Fruit fly (Drosophila melanogaster) whole organism, embryonic: ENCODE data around the gene fry.

ENCODE experiments used
- ATbp ChIP-seq: fragments of 200-800 bp; sonication (Bioruptor generic); optimal IDR thresholded peaks from 2 replicates; lab custom pipeline; 2017; ENCODE audit warnings: missing biosample characterization, mild to moderate bottlenecking, missing genetic modification characterization, missing genetic modification reagents
- Antp ChIP-seq: fragments of 200-800 bp; sonication (Bioruptor generic); optimal IDR thresholded peaks from 3 replicates; lab custom pipeline; 2016; ENCODE audit warnings: missing biosample characterization, missing genetic modification characterization
- Awh ChIP-seq: fragments of 200-800 bp; sonication (Bioruptor generic); IDR thresholded peaks from 2 replicates; pipeline ENCODE4, ENCODE4 v1.3.6; 2022; ENCODE audit warnings: missing biosample characterization, missing genetic modification characterization
- Bgb ChIP-seq: fragments of 200-800 bp; sonication (Bioruptor generic); IDR thresholded peaks from 2 replicates; pipeline ENCODE4 v1.3.6; 2022; ENCODE audit warnings: missing biosample characterization, missing genetic modification characterization; ENCODE audit not compliant: partially characterized antibody
- CG11456 ChIP-seq: fragments of 200-800 bp; sonication (Bioruptor generic); IDR thresholded peaks from 3 replicates; pipeline ENCODE4 v1.3.6; 2022; ENCODE audit warnings: missing biosample characterization, missing genetic modification characterization
- CG11696 ChIP-seq: fragments of 200-800 bp; sonication (Bioruptor generic); IDR thresholded peaks from 2 replicates; pipeline ENCODE4 v1.3.6; 2022; ENCODE audit warnings: missing biosample characterization, missing genetic modification characterization
- CG12769 ChIP-seq: fragments of 200-800 bp; sonication (Bioruptor generic); optimal IDR thresholded peaks from 2 replicates; lab custom pipeline; 2019; ENCODE audit warnings: missing biosample characterization, mild to moderate bottlenecking, missing genetic modification characterization, moderate library complexity
- CG14965 ChIP-seq: fragments of 200-800 bp; sonication (Bioruptor generic); optimal IDR thresholded peaks from 2 replicates; lab custom pipeline; 2016; ENCODE audit warnings: missing biosample characterization, missing genetic modification characterization, borderline replicate concordance
- CG15269 ChIP-seq: fragments of 200-800 bp; sonication (Bioruptor generic); optimal IDR thresholded peaks from 2 replicates; lab custom pipeline; 2018; ENCODE audit warnings: missing biosample characterization, mild to moderate bottlenecking, missing genetic modification characterization, moderate library complexity
- CG15479 ChIP-seq: fragments of 200-800 bp; sonication (Bioruptor generic); optimal IDR thresholded peaks from 3 replicates; lab custom pipeline; 2019; ENCODE audit warnings: missing biosample characterization, mild to moderate bottlenecking, missing genetic modification characterization, moderate library complexity
- CG17802 ChIP-seq: fragments of 200-800 bp; sonication (Bioruptor generic); optimal IDR thresholded peaks from 2 replicates; lab custom pipeline; 2018; ENCODE audit warnings: missing biosample characterization, mild to moderate bottlenecking, missing genetic modification characterization, moderate library complexity
- CG1832 ChIP-seq: fragments of 200-800 bp; sonication (Bioruptor generic); optimal IDR thresholded peaks from 2 replicates; lab custom pipeline; 2017; ENCODE audit warnings: missing biosample characterization, mild to moderate bottlenecking, missing genetic modification characterization, inconsistent platforms
- CG2889 ChIP-seq: fragments of 200-800 bp; sonication (Bioruptor generic); IDR thresholded peaks from 3 replicates; pipeline ENCODE4 v1.3.6; 2022; ENCODE audit warnings: missing biosample characterization, missing genetic modification characterization
- CG30403 ChIP-seq: fragments of 200-800 bp; sonication (Bioruptor generic); optimal IDR thresholded peaks from 3 replicates; lab custom pipeline; 2016; ENCODE audit warnings: missing biosample characterization, missing genetic modification characterization
- CG30431 ChIP-seq: fragments of 200-800 bp; sonication (Bioruptor generic); optimal IDR thresholded peaks from 2 replicates; lab custom pipeline; 2017; ENCODE audit warnings: missing biosample characterization, missing genetic modification characterization
- CG32532 ChIP-seq: fragments of 200-800 bp; sonication (Bioruptor generic); IDR thresholded peaks from 2 replicates; pipeline ENCODE4 v1.3.6; 2022; ENCODE audit warnings: missing biosample characterization, missing genetic modification characterization
- CG3838 ChIP-seq: fragments of 200-800 bp; sonication (Bioruptor generic); optimal IDR thresholded peaks from 3 replicates; lab custom pipeline; 2016; ENCODE audit warnings: missing biosample characterization, missing genetic modification characterization
- CG4360 ChIP-seq: fragments of 200-800 bp; sonication (Bioruptor generic); IDR thresholded peaks from 2 replicates; pipeline ENCODE4 v1.3.6; 2022; ENCODE audit warnings: missing biosample characterization, missing genetic modification characterization
- CG8089 ChIP-seq: fragments of 200-800 bp; sonication (Bioruptor generic); optimal IDR thresholded peaks from 3 replicates; lab custom pipeline; 2016; ENCODE audit warnings: missing biosample characterization, missing genetic modification characterization
- CG9437 ChIP-seq: fragments of 200-800 bp; sonication (Bioruptor generic); optimal IDR thresholded peaks from 2 replicates; lab custom pipeline; 2018; ENCODE audit warnings: missing biosample characterization, mild to moderate bottlenecking, missing genetic modification characterization
- CG9797 ChIP-seq: fragments of 200-800 bp; sonication (Bioruptor generic); optimal IDR thresholded peaks from 3 replicates; lab custom pipeline; 2018; ENCODE audit warnings: missing biosample characterization, mild to moderate bottlenecking, missing genetic modification characterization
- Dip3 ChIP-seq: fragments of 200-800 bp; sonication (Bioruptor generic); optimal IDR thresholded peaks from 3 replicates; lab custom pipeline; 2016; ENCODE audit warnings: missing biosample characterization, missing genetic modification characterization
- Dref ChIP-seq: fragments of 200-800 bp; sonication (Bioruptor generic); IDR thresholded peaks from 2 replicates; pipeline ENCODE4 v1.3.6; 2022; ENCODE audit warnings: missing biosample characterization, missing genetic modification characterization
- Drgx ChIP-seq: fragments of 200-800 bp; sonication (Bioruptor generic); IDR thresholded peaks from 2 replicates; pipeline ENCODE4 v1.3.6; 2022; ENCODE audit warnings: missing biosample characterization, missing genetic modification characterization
- Ets65A ChIP-seq: fragments of 200-800 bp; sonication (Bioruptor generic); peaks from one replicate; lab custom pipeline; 2016; ENCODE audit warnings: missing biosample characterization, missing genetic modification characterization
- Fer1 ChIP-seq: fragments of 200-800 bp; sonication (Bioruptor generic); optimal IDR thresholded peaks from 2 replicates; lab custom pipeline; 2017; ENCODE audit warnings: missing biosample characterization, mild to moderate bottlenecking, missing genetic modification characterization
- H2.0 ChIP-seq: fragments of 200-800 bp; sonication (Bioruptor generic); IDR thresholded peaks from 2 replicates; pipeline ENCODE4 v1.3.6; 2022; ENCODE audit warnings: missing biosample characterization, missing genetic modification characterization
- Lim3 ChIP-seq: fragments of 200-800 bp; sonication (Bioruptor generic); IDR thresholded peaks from 2 replicates; pipeline ENCODE4 v1.3.6; 2022; ENCODE audit warnings: missing biosample characterization, missing genetic modification characterization
- Nf-YA ChIP-seq: fragments of 200-800 bp; sonication (Bioruptor generic); IDR thresholded peaks from 2 replicates; pipeline ENCODE4 v1.3.6; 2022; ENCODE audit warnings: missing biosample characterization, missing genetic modification characterization
- Opbp ChIP-seq: fragments of 200-800 bp; sonication (Bioruptor generic); IDR thresholded peaks from 3 replicates; pipeline ENCODE4 v1.3.6; 2022; ENCODE audit warnings: missing biosample characterization, missing genetic modification characterization; ENCODE audit not compliant: partially characterized antibody
- Optix ChIP-seq: fragments of 200-800 bp; sonication (Bioruptor generic); IDR thresholded peaks from 3 replicates; pipeline ENCODE4 v1.3.6; 2022; ENCODE audit warnings: missing biosample characterization, missing genetic modification characterization
- Side ChIP-seq: fragments of 200-800 bp; sonication (Bioruptor generic); optimal IDR thresholded peaks from 2 replicates; lab custom pipeline; 2016; ENCODE audit warnings: missing biosample characterization, missing genetic modification characterization
- Sry-δ ChIP-seq: fragments of 200-800 bp; sonication (Bioruptor generic); optimal IDR thresholded peaks from 2 replicates; lab custom pipeline; 2016; ENCODE audit warnings: missing biosample characterization, missing genetic modification characterization
- Tbp ChIP-seq: fragments of >200 bp; optimal IDR thresholded peaks from 2 replicates; lab custom pipeline; 2018; ENCODE audit warnings: missing biosample characterization, missing genetic modification characterization
- Trl ChIP-seq, 3 experiments: fragments of >200 bp in 2 of 3; fragments of 200-800 bp in 1 of 3; sonication (Bioruptor generic) in 1 of 3; optimal IDR thresholded peaks; 2 replicates in 1 of 3; 3 replicates in 2 of 3; lab custom pipeline; 2016 to 2017; ENCODE audit warnings: missing biosample characterization in 1 of 3, missing genetic modification characterization in 1 of 3
- bbx ChIP-seq: fragments of 200-800 bp; sonication (Bioruptor generic); IDR thresholded peaks from 2 replicates; pipeline ENCODE4 v1.3.6; 2022; ENCODE audit warnings: missing biosample characterization, missing genetic modification characterization; ENCODE audit not compliant: partially characterized antibody
- dmrt11E ChIP-seq: fragments of 200-800 bp; sonication (Bioruptor generic); optimal IDR thresholded peaks from 3 replicates; lab custom pipeline; 2018; ENCODE audit warnings: missing biosample characterization, mild to moderate bottlenecking, missing genetic modification characterization, moderate library complexity
- gce ChIP-seq: fragments of 200-800 bp; sonication (Bioruptor generic); IDR thresholded peaks from 3 replicates; pipeline ENCODE4 v1.3.6; 2022; ENCODE audit warnings: missing biosample characterization, missing genetic modification characterization
- insv ChIP-seq, 2 experiments: fragments of 200-800 bp; sonication (Bioruptor generic); optimal IDR thresholded peaks; 3 replicates each; lab custom pipeline; 2016 to 2018; ENCODE audit warnings: missing biosample characterization in 2 of 2, missing genetic modification characterization in 2 of 2
- jumu ChIP-seq: fragments of 200-800 bp; sonication (Bioruptor generic); optimal IDR thresholded peaks from 3 replicates; lab custom pipeline; 2016; ENCODE audit warnings: missing biosample characterization, missing genetic modification characterization
- kah ChIP-seq: fragments of 200-800 bp; sonication (Bioruptor generic); optimal IDR thresholded peaks from 2 replicates; lab custom pipeline; 2018; ENCODE audit warnings: missing biosample characterization, mild to moderate bottlenecking, missing genetic modification characterization
- kay ChIP-seq: fragments of 200-800 bp; sonication (Bioruptor generic); optimal IDR thresholded peaks from 2 replicates; lab custom pipeline; 2016; ENCODE audit warnings: missing biosample characterization, missing genetic modification characterization
- pzg ChIP-seq: fragments of 200-800 bp; sonication (Bioruptor generic); optimal IDR thresholded peaks from 3 replicates; lab custom pipeline; 2018; ENCODE audit warnings: missing biosample characterization, mild to moderate bottlenecking, missing genetic modification characterization, moderate library complexity
- sens-2 ChIP-seq: fragments of 200-800 bp; sonication (Bioruptor generic); IDR thresholded peaks from 2 replicates; pipeline ENCODE4 v1.3.6; 2022; ENCODE audit warnings: missing biosample characterization, missing genetic modification characterization
- sima ChIP-seq: fragments of 200-800 bp; sonication (Bioruptor generic); optimal IDR thresholded peaks from 2 replicates; lab custom pipeline; 2016; ENCODE audit warnings: missing biosample characterization, missing genetic modification characterization
- sob ChIP-seq: fragments of 200-800 bp; sonication (Bioruptor generic); IDR thresholded peaks from 2 replicates; pipeline ENCODE4 v1.3.6; 2022; ENCODE audit warnings: missing biosample characterization, missing genetic modification characterization
- tll ChIP-seq, 2 experiments: fragments of 200-800 bp in 1 of 2; fragments of >200 bp in 1 of 2; sonication (Bioruptor generic) in 1 of 2; optimal IDR thresholded peaks; 2 replicates each; lab custom pipeline; 2017 to 2019; ENCODE audit warnings: missing biosample characterization in 2 of 2, missing genetic modification characterization in 2 of 2, mild to moderate bottlenecking in 1 of 2, moderate library complexity in 1 of 2
- trem ChIP-seq: fragments of 200-800 bp; optimal IDR thresholded peaks from 3 replicates; lab custom pipeline; 2019; ENCODE audit warnings: missing biosample characterization, mild to moderate bottlenecking, missing genetic modification characterization, moderate library complexity
- tup ChIP-seq: fragments of 200-800 bp; sonication (Bioruptor generic); optimal IDR thresholded peaks from 2 replicates; lab custom pipeline; 2016; ENCODE audit warnings: missing biosample characterization, mild to moderate bottlenecking, missing genetic modification characterization, moderate library complexity
- vnd ChIP-seq: fragments of 200-800 bp; sonication (Bioruptor generic); IDR thresholded peaks from 3 replicates; pipeline ENCODE4 v1.3.6; 2022; ENCODE audit warnings: missing biosample characterization, missing genetic modification characterization; ENCODE audit not compliant: partially characterized antibody

fry gene

DNA sequence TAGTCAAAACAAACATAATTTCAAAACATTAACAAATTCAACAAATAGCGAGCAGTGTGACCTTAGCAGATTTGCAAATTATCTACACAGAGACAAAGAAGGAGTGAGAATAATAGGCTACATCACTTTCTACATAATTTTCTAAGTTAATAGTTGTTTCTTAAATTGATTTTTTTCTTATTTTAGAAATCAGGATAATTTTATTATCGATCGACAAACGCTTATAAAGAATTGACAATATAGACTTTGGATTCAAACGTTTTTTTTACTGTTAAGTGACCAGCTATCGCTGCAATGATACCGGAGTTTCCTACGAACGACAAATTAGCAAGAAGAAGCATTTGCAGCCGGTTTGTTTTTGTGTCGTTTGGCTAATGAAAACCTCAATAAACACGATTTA is 44.2 kb upstream of the fry start, which contains the start of the genes nbs and defl (continued):
- TF ChIP-seq CG2889 (GFP tag; lab: Robert Waterston, UW) (peak; percentile 54; the same call in 2 of the 3 replicates), CG3838 (GFP tag; lab: Kevin White, UChicago) (peak; percentile 40), H2.0 (GFP tag; lab: Robert Waterston, UW) (peak; percentile 51; the same call in 1 of the 2 replicates), Dip3 (peak; percentile 60), sima (GFP tag; lab: Kevin White, UChicago) (no peak), CG30431 (GFP tag; lab: Kevin White, UChicago) (no peak), Ets65A (GFP tag; lab: Kevin White, UChicago) (peak; percentile 95), Dref (GFP tag; lab: Robert Waterston, UW) (peak; percentile 8; the same call in 1 of the 2 replicates), CG11696 (no peak), pzg (GFP tag; lab: Kevin White, UChicago) (peak; percentile 47), kay (GFP tag; lab: Kevin White, UChicago) (peak; percentile 35), CG15479 (no peak), trem (peak; percentile 24), tup (no peak), Drgx (peak; percentile 50; the same call in 1 of the 2 replicates), CG9797 (GFP tag; lab: Kevin White, UChicago) (peak; percentile 57), Antp (GFP tag; lab: Kevin White, UChicago) (peak; percentile 48), CG30403 (peak; percentile 78), sens-2 (GFP tag; lab: Robert Waterston, UW) (no peak), insv (GFP tag; optimal IDR thresholded peaks at IDR 0.05; lab: Kevin White, UChicago) (peak in 1 of 2 experiments; percentile 11), CG4360 (GFP tag; lab: Robert Waterston, UW) (no peak), kah (GFP tag; lab: Kevin White, UChicago) (no peak), ATbp (GFP tag; lab: Kevin White, UChicago) (no peak), CG8089 (peak; percentile 41), Bgb (peak; percentile 12; the same call in 1 of the 2 replicates), Sry-δ (GFP tag; lab: Kevin White, UChicago) (peak; percentile 50), Nf-YA (no peak), jumu (peak; percentile 63), dmrt11E (tag; lab: Kevin White, UChicago) (peak; percentile 53), Optix (no peak), Opbp (GFP tag; lab: Robert Waterston, UW) (peak; percentile 42; the same call in 1 of the 3 replicates), CG14965 (GFP tag; lab: Kevin White, UChicago) (no peak), Lim3 (GFP tag; lab: Robert Waterston, UW) (no peak), CG1832 (GFP tag; lab: Kevin White, UChicago) (no peak), CG15269 (tag; lab: Kevin White, UChicago) (no peak), Side (GFP tag; lab: Kevin White, UChicago) (peak; percentile 75), Awh (no peak; the same call in 1 of the 2 replicates), sob (GFP tag; lab: Robert Waterston, UW) (peak; percentile 87), CG11456 (peak; percentile 58; the same call in 1 of the 3 replicates), Tbp (GFP tag; lab: Kevin White, UChicago) (no peak), bbx (GFP tag; lab: Robert Waterston, UW) (no peak), gce (GFP tag; lab: Robert Waterston, UW) (no peak), CG9437 (GFP tag; lab: Kevin White, UChicago) (peak; percentile 38), CG32532 (peak; percentile 83), vnd (GFP tag; lab: Robert Waterston, UW) (no peak), CG17802 (tag; lab: Kevin White, UChicago) (no peak), Trl (optimal IDR thresholded peaks at IDR 0.05; lab: Kevin White, UChicago) (no peak), Trl (GFP tag; optimal IDR thresholded peaks at IDR 0.05; lab: Kevin White, UChicago) (peak; percentile 48), tll (GFP tag; optimal IDR thresholded peaks at IDR 0.05; lab: Kevin White, UChicago) (no peak), Fer1 (GFP tag; lab: Kevin White, UChicago) (peak; percentile 67), CG12769 (tag; lab: Kevin White, UChicago) (no peak)
